Worm (Caenorhabditis elegans): ENCODE data around the gene Y82E9BR.20.
A peak's percentile ranks its signal among the peaks of the same experiment; 100 is the strongest.

Gene Y82E9BR.20

ce11 chrIII:1413125-1413837 is 39.1 kb downstream of the Y82E9BR.20 start:
- TF ChIP-seq dmd-6 (GFP tag; IDR thresholded peaks at IDR 0.05) (no peak), unc-39 (tag; optimal IDR thresholded peaks at IDR 0.05) (no peak), zfp-2 (tag; optimal IDR thresholded peaks at IDR 0.05) (no peak), hif-1 (tag; optimal IDR thresholded peaks at IDR 0.05) (no peak), F49E8.2 (tag; optimal IDR thresholded peaks at IDR 0.05; ENCODE audit: borderline replicate concordance) (peak; percentile 6), Y48G9A.11 (GFP tag; IDR thresholded peaks at IDR 0.05) (no peak), aha-1 (tag) (no peak), ZK337.2 (GFP tag; IDR thresholded peaks at IDR 0.05) (no peak), lin-38 (GFP tag; IDR thresholded peaks at IDR 0.05) (peak; percentile 83), mxl-3 (GFP tag; optimal IDR thresholded peaks at IDR 0.05) (no peak), ztf-11 (tag; optimal IDR thresholded peaks at IDR 0.05) (no peak), unc-62 (GFP tag; optimal IDR thresholded peaks at IDR 0.05 in 1 of 2) (no peak), unc-62 (tag; optimal IDR thresholded peaks at IDR 0.05) (no peak)

ce11 chrIII:1413890-1414613 is 39.8 kb downstream of the Y82E9BR.20 start, which contains the start of gene Y82E9BR.14:
Gene Y82E9BR.14 (minus strand): TSS chrIII:1414116.
- TF ChIP-seq lin-38 (GFP tag; IDR thresholded peaks at IDR 0.05) (no peak), T20F7.1 (GFP tag; optimal IDR thresholded peaks at IDR 0.05) (peak; percentile 14), pqm-1 (tag; optimal IDR thresholded peaks at IDR 0.05) (peak; percentile 66), daf-16 (GFP tag; optimal IDR thresholded peaks at IDR 0.05) (no peak), daf-16 (tag; optimal IDR thresholded peaks at IDR 0.05) (peak; percentile 18), nhr-28 (tag; optimal IDR thresholded peaks at IDR 0.05) (peak; percentile 20), ama-1 (optimal IDR thresholded peaks at IDR 0.05) (peak; percentile 13)

- TF ChIP-seq lin-38 (GFP tag; IDR thresholded peaks at IDR 0.05): peak; percentile 61
- no peak for TF ChIP-seq rbr-2 (tag; optimal IDR thresholded peaks at IDR 0.05)
Measured at ce11 chrIII:1416571-1416970, 42.4 kb downstream of the Y82E9BR.20 start.

ce11 chrIII:1417090-1417489 is 42.9 kb downstream of the Y82E9BR.20 start, which contains the start of gene elc-1:
Gene elc-1 (minus strand): TSS chrIII:1417190.
- TF ChIP-seq aha-1 (tag): peak; percentile 87
- no peak for TF ChIP-seq vab-7 (GFP tag; IDR thresholded peaks at IDR 0.05)

- TF ChIP-seq mep-1 (tag; optimal IDR thresholded peaks at IDR 0.05) (peak; percentile 91), madf-9 (GFP tag; conservative IDR thresholded peaks at IDR 0.05) (peak; percentile 74), nhr-77 (tag; optimal IDR thresholded peaks at IDR 0.05) (peak; percentile 87), vab-7 (GFP tag; IDR thresholded peaks at IDR 0.05) (peak; percentile 45; the same call in 1 of the 2 replicates), lin-13 (GFP tag; optimal IDR thresholded peaks at IDR 0.05) (peak; percentile 78), hmg-1.1 (GFP tag; IDR thresholded peaks at IDR 0.05) (peak; percentile 84), spr-1 (tag; optimal IDR thresholded peaks at IDR 0.05) (peak; percentile 31), unc-130 (GFP tag; optimal IDR thresholded peaks at IDR 0.05) (peak; percentile 58), F10B5.3 (tag; optimal IDR thresholded peaks at IDR 0.05) (peak; percentile 68), lir-3 (tag; optimal IDR thresholded peaks at IDR 0.05) (no peak), ctbp-1 (GFP tag; IDR thresholded peaks at IDR 0.05) (peak; percentile 68), ceh-32 (tag; optimal IDR thresholded peaks at IDR 0.05; ENCODE audit: poor library complexity) (no peak), duxl-1 (tag; optimal IDR thresholded peaks at IDR 0.05; ENCODE audit: poor library complexity) (peak; percentile 79), nhr-102 (tag; optimal IDR thresholded peaks at IDR 0.05) (peak; percentile 80), nhr-48 (tag; optimal IDR thresholded peaks at IDR 0.05) (peak; percentile 44), ZK337.2 (GFP tag; IDR thresholded peaks at IDR 0.05) (no peak), zfp-3 (GFP tag; conservative IDR thresholded peaks at IDR 0.05) (peak; percentile 84), tra-1 (GFP tag; IDR thresholded peaks at IDR 0.05) (peak; percentile 74), nhr-10 (tag; optimal IDR thresholded peaks at IDR 0.05) (no peak), unc-62 (GFP tag; optimal IDR thresholded peaks at IDR 0.05 in 1 of 2) (peak in 1 of 2 experiments; percentile 93), unc-62 (tag; optimal IDR thresholded peaks at IDR 0.05) (no peak), mes-2 (tag; optimal IDR thresholded peaks at IDR 0.05; ENCODE audit: poor library complexity, severe bottlenecking) (peak; percentile 91), ztf-7 (tag; optimal IDR thresholded peaks at IDR 0.05) (peak; percentile 24), hlh-30 (tag; optimal IDR thresholded peaks at IDR 0.05; ENCODE audit: insufficient read depth) (peak; percentile 83), nhr-41 (GFP tag; IDR thresholded peaks at IDR 0.05) (no peak)
Measured at ce11 chrIII:1418709-1419108, 44.5 kb downstream of the Y82E9BR.20 start.
